Worm (Caenorhabditis elegans) whole organism, L4/young adult: Measurements from ENCODE around the gene Y75B8A.18.
A peak's percentile ranks its signal among the peaks of the same experiment; 100 is the strongest.

Source experiments
- W03F9.2 ChIP-seq: fragments of 150-350 bp; optimal IDR thresholded peaks from 2 replicates; lab custom pipeline; 2014; ENCODE audit warnings: missing biosample characterization, missing genetic modification characterization
- dao-5 ChIP-seq: sonication (generic microtip); optimal IDR thresholded peaks from 2 replicates; lab custom pipeline; 2016; ENCODE audit warnings: missing genotype, missing genetic modification characterization, moderate library complexity, missing compliant biosample characterization

DNA sequence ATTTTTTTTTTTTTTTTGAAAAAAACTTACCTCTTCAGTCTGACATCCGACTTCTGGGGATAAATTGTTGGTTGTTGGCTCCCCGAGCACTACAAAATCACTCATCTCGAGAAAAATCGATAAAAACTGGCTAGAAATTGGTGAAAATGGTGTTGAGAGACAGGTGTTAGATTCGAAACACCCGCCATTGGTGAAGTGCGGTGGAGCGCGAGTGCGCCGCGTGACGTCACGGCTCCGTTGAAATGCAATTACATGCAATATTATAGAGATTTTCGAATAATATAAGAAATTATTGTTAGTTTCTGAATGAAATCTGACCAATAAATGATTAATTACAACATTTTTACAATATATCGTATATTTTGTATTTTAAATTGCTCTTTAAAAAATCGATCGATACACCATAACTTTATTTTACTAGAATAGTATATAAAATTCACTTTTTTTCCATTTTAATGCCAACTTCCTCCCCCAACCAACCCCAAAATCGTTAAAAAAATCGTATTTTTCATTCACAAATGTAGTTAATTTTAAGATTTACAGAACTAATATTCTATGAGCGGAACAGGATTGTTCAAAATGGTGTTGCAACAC is at the start of gene Y75B8A.18, which contains the start of gene Y75B8A.19:
- TF ChIP-seq dao-5 (tag; lab: Kevin White, UChicago) (no peak), W03F9.2 (tag; lab: Kevin White, UChicago) (peak; percentile 31)
